Fruit fly (Drosophila melanogaster): ENCODE results near the gene CG9231.
A peak's percentile ranks its signal among the peaks of the same experiment; 100 is the strongest.

The CG9231 gene

DNA sequence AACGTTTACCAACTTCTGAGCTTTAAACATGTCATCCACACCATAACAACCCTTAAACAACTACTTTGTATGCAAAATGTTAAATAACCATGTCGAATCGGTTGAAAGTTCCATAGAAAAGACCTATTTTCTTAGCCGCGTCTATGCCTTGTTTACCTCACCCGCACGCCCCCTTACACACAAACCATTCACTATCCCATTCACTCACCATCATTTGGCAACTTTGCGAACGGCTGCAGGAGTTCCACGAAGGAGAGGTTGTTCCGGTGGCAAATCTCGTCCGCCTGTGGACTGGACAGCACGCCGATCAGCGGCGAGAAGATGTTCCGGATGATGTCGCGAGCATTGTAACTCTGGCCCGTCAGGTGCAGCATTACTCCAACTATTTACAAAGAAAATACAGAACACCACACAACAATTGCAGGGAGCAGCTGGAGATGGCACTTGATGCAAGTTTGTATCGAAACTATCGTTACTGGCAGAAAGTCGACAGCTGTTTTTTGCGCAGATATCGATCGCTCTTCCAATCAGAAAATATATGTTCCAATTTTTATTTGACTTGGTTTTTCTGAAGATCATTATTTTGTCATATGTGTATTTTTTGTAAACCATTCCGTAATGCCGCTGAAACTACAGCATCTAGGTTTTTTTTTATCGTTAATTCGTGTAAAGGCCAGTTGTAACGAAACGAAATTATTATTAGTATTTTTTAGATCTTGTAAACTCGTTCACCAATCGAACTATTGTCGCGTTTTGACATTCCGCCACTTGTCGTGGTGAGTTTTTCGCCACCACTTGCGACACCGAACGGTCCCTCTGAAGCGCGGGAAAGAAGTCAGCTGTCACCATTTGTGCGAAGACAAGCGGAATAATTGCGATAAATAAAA, 32.5 kb upstream of the CG9231 start, which contains the start of gene asf1 (continued):
- TF ChIP-seq H2.0 (GFP tag; IDR thresholded peaks at IDR 0.05) (no peak), kay (GFP tag; optimal IDR thresholded peaks at IDR 0.05) (no peak), CG3065 (GFP tag; optimal IDR thresholded peaks at IDR 0.05) (no peak), ttk (GFP tag; IDR thresholded peaks at IDR 0.05) (no peak), crol (GFP tag; IDR thresholded peaks at IDR 0.05) (peak; percentile 85), Ravus (GFP tag; IDR thresholded peaks at IDR 0.05) (no peak), zen (tag; optimal IDR thresholded peaks at IDR 0.05) (peak; percentile 2), crc (GFP tag; optimal IDR thresholded peaks at IDR 0.05) (no peak), Kr (GFP tag; optimal IDR thresholded peaks at IDR 0.05) (no peak), CG1529 (GFP tag; optimal IDR thresholded peaks at IDR 0.05) (no peak), CG2712 (tag; optimal IDR thresholded peaks at IDR 0.05) (peak; percentile 15), CG1602 (GFP tag; optimal IDR thresholded peaks at IDR 0.05) (no peak), CG2889 (GFP tag; IDR thresholded peaks at IDR 0.05) (no peak), CG13775 (GFP tag; optimal IDR thresholded peaks at IDR 0.05) (peak; percentile 9), CG3281 (GFP tag; optimal IDR thresholded peaks at IDR 0.05) (no peak), CG8478 (optimal IDR thresholded peaks at IDR 0.05) (no peak), CG2120 (GFP tag; optimal IDR thresholded peaks at IDR 0.05) (peak; percentile 56), MBD-R2 (GFP tag; IDR thresholded peaks at IDR 0.05) (peak; percentile 42), chn (GFP tag; optimal IDR thresholded peaks at IDR 0.05) (peak; percentile 6), dm (GFP tag; optimal IDR thresholded peaks at IDR 0.05) (no peak), H15 (GFP tag; IDR thresholded peaks at IDR 0.05) (no peak), CG30020 (tag; optimal IDR thresholded peaks at IDR 0.05) (peak; percentile 23), Bdp1 (GFP tag; optimal IDR thresholded peaks at IDR 0.05) (no peak), CG6689 (GFP tag; IDR thresholded peaks at IDR 0.05) (no peak), tx (GFP tag; optimal IDR thresholded peaks at IDR 0.05) (peak; percentile 40), CG34422 (GFP tag; IDR thresholded peaks at IDR 0.05) (peak; percentile 38; the same call in 1 of the 3 replicates), C15 (GFP tag; IDR thresholded peaks at IDR 0.05) (no peak), Doc3 (GFP tag; IDR thresholded peaks at IDR 0.05; ENCODE audit: partially characterized antibody) (peak; percentile 67), CG8290 (GFP tag; optimal IDR thresholded peaks at IDR 0.05) (peak; percentile 21), CG8290 (tag; optimal IDR thresholded peaks at IDR 0.05) (no peak), CG1647 (GFP tag; optimal IDR thresholded peaks at IDR 0.05) (no peak), CG2129 (GFP tag; IDR thresholded peaks at IDR 0.05; ENCODE audit: partially characterized antibody) (peak; percentile 47), CG10654 (GFP tag; optimal IDR thresholded peaks at IDR 0.05) (no peak), mam (GFP tag; optimal IDR thresholded peaks at IDR 0.05) (peak; percentile 29), CG18599 (GFP tag; optimal IDR thresholded peaks at IDR 0.05) (no peak), Dip3 (GFP tag; optimal IDR thresholded peaks at IDR 0.05) (peak; percentile 27), kni (GFP tag; optimal IDR thresholded peaks at IDR 0.05) (peak; percentile 57), NC2β (GFP tag; optimal IDR thresholded peaks at IDR 0.05) (peak; percentile 23), nerfin-1 (tag; optimal IDR thresholded peaks at IDR 0.05) (peak; percentile 86), MESR4 (GFP tag; optimal IDR thresholded peaks at IDR 0.05) (peak; percentile 85), CG18262 (tag; optimal IDR thresholded peaks at IDR 0.05) (peak; percentile 6), prd (optimal IDR thresholded peaks at IDR 0.05) (no peak), prd (GFP tag; IDR thresholded peaks at IDR 0.05) (no peak), pum (GFP tag; optimal IDR thresholded peaks at IDR 0.05) (peak; percentile 10), CG10366 (GFP tag; IDR thresholded peaks at IDR 0.05) (no peak), CG4707 (GFP tag; optimal IDR thresholded peaks at IDR 0.05) (no peak), CG11456 (GFP tag; IDR thresholded peaks at IDR 0.05) (0 out of 3 replicates have a peak, but pooled peaks have one; percentile 30), Doc2 (GFP tag; IDR thresholded peaks at IDR 0.05) (no peak), CG5953 (GFP tag; IDR thresholded peaks at IDR 0.05) (no peak), CG6791 (GFP tag; IDR thresholded peaks at IDR 0.05; ENCODE audit: partially characterized antibody) (peak; percentile 67), CG32532 (GFP tag; IDR thresholded peaks at IDR 0.05) (0 out of 2 replicates have a peak, but pooled peaks have one; percentile 17)

Measured in whole organism, embryonic.